3 fruit fly cellular contexts compared by ENCODE assay signal in the genomic region with DNA sequence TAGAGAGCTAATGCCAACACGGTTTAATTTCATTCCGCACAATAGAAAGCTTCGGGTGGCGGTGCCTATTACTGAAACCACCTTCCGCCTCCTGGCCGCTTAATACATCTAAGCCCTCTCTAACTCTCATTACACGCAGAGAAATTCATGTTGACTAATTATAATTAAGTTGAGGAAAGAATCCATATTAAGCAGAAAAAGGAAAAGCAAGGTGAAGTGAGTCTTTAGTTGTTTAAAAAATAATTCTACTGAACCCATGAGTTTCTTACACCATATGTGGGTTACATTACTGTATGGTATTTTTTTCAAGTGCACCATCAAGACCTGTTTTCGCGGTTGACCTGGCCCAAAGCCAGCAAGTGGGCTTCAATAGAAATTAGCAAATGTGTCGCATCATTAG.
TF ChIP-seq lines count a peak whose summit lies in the region.

No protein-coding gene starts in this region.

- TF ChIP-seq CTCF in whole organism, embryonic (GFP tag; optimal IDR thresholded peaks at IDR 0.05; lab: Kevin White, UChicago) = no peak

TF ChIP-seq in whole organism, embryonic, 481 proteins besides CTCF, POLR2A, EP300 and RAD21 (continues in another document):
- TF ChIP-seq dmrt11E (tag; optimal IDR thresholded peaks at IDR 0.05; lab: Kevin White, UChicago) = peak; percentile 16
- TF ChIP-seq CG10209 (GFP tag; optimal IDR thresholded peaks at IDR 0.05; lab: Kevin White, UChicago) = no peak
- TF ChIP-seq CG9609 (GFP tag; optimal IDR thresholded peaks at IDR 0.05; lab: Kevin White, UChicago) = no peak
- TF ChIP-seq CG11504 (tag; optimal IDR thresholded peaks at IDR 0.05; lab: Kevin White, UChicago) = peak; percentile 35
- TF ChIP-seq CG9876 (GFP tag; optimal IDR thresholded peaks at IDR 0.05; lab: Kevin White, UChicago) = no peak
- TF ChIP-seq CG6813 (GFP tag; optimal IDR thresholded peaks at IDR 0.05; lab: Kevin White, UChicago) = no peak
- no peak for TF ChIP-seq CG31365 (tag; optimal IDR thresholded peaks at IDR 0.05; lab: Kevin White, UChicago)
- no peak for TF ChIP-seq bbx (GFP tag; IDR thresholded peaks at IDR 0.05; lab: Robert Waterston, UW; ENCODE audit: partially characterized antibody)
- no peak for TF ChIP-seq klu (GFP tag; IDR thresholded peaks at IDR 0.05; lab: Robert Waterston, UW)
- no peak for TF ChIP-seq rib (GFP tag; IDR thresholded peaks at IDR 0.05; lab: Robert Waterston, UW)
- no peak for TF ChIP-seq shn (GFP tag; optimal IDR thresholded peaks at IDR 0.05; lab: Kevin White, UChicago)
- no peak for TF ChIP-seq crc (GFP tag; optimal IDR thresholded peaks at IDR 0.05; lab: Kevin White, UChicago)
- TF ChIP-seq Pdp1 (GFP tag; optimal IDR thresholded peaks at IDR 0.05; lab: Kevin White, UChicago) = peak in 1 of 2 experiments; percentile 1
- no peak for TF ChIP-seq lmd (GFP tag; IDR thresholded peaks at IDR 0.05; lab: Robert Waterston, UW)
- TF ChIP-seq CG17829 (tag; optimal IDR thresholded peaks at IDR 0.05; lab: Kevin White, UChicago) = no peak
- no peak for TF ChIP-seq CG3065 (GFP tag; optimal IDR thresholded peaks at IDR 0.05; lab: Kevin White, UChicago)
- no peak for TF ChIP-seq ssp (GFP tag; IDR thresholded peaks at IDR 0.05; lab: Robert Waterston, UW)
- TF ChIP-seq usp (GFP tag; optimal IDR thresholded peaks at IDR 0.05; lab: Kevin White, UChicago) = no peak
- TF ChIP-seq MBD-R2 (GFP tag; IDR thresholded peaks at IDR 0.05; lab: Robert Waterston, UW) = no peak
- TF ChIP-seq jing (GFP tag; optimal IDR thresholded peaks at IDR 0.05; lab: Kevin White, UChicago) = no peak
- no peak for TF ChIP-seq Ravus (GFP tag; IDR thresholded peaks at IDR 0.05; lab: Robert Waterston, UW)
- TF ChIP-seq CG17802 (tag; optimal IDR thresholded peaks at IDR 0.05; lab: Kevin White, UChicago) = no peak
- TF ChIP-seq prd (optimal IDR thresholded peaks at IDR 0.05; lab: Kevin White, UChicago) = no peak
- peak; percentile 57; the same call in 2 of the 3 replicates for TF ChIP-seq prd (GFP tag; IDR thresholded peaks at IDR 0.05; lab: Robert Waterston, UW)
- no peak for TF ChIP-seq Ets65A (GFP tag; lab: Kevin White, UChicago)
- 0 out of 3 replicates have a peak, but pooled peaks have one; percentile 9 for TF ChIP-seq ken (GFP tag; IDR thresholded peaks at IDR 0.05; lab: Robert Waterston, UW)
- TF ChIP-seq CG6683 (GFP tag; optimal IDR thresholded peaks at IDR 0.05; lab: Kevin White, UChicago) = no peak
- no peak for TF ChIP-seq dpn (GFP tag; optimal IDR thresholded peaks at IDR 0.05; lab: Kevin White, UChicago)
- TF ChIP-seq CG14710 (tag; optimal IDR thresholded peaks at IDR 0.05; lab: Kevin White, UChicago) = no peak
- TF ChIP-seq CG43689 (GFP tag; IDR thresholded peaks at IDR 0.05; lab: Robert Waterston, UW) = no peak

TF ChIP-seq in whole organism, prepupa, 60 proteins besides CTCF, POLR2A, EP300 and RAD21:
- peak; percentile 25 for TF ChIP-seq Lpt (GFP tag; optimal IDR thresholded peaks at IDR 0.05; lab: Kevin White, UChicago)
- TF ChIP-seq pdm3 (GFP tag; optimal IDR thresholded peaks at IDR 0.05; lab: Kevin White, UChicago) = peak; percentile 0
- TF ChIP-seq CG10631 (GFP tag; optimal IDR thresholded peaks at IDR 0.05; lab: Kevin White, UChicago) = no peak
- peak; percentile 7 for TF ChIP-seq OdsH (GFP tag; optimal IDR thresholded peaks at IDR 0.05; lab: Kevin White, UChicago)
- TF ChIP-seq CG15336 (GFP tag; IDR thresholded peaks at IDR 0.05; lab: Robert Waterston, UW) = peak; percentile 14; the same call in 1 of the 2 replicates
- peak; percentile 57 for TF ChIP-seq eg (GFP tag; IDR thresholded peaks at IDR 0.05; lab: Robert Waterston, UW)
- no peak for TF ChIP-seq Sox14 (GFP tag; optimal IDR thresholded peaks at IDR 0.05; lab: Kevin White, UChicago)
- peak; percentile 59 for TF ChIP-seq Hr4 (GFP tag; optimal IDR thresholded peaks at IDR 0.05; lab: Kevin White, UChicago)
- peak; percentile 21 for TF ChIP-seq CG6276 (GFP tag; optimal IDR thresholded peaks at IDR 0.05; lab: Kevin White, UChicago)
- TF ChIP-seq Eip78C (GFP tag; lab: Kevin White, UChicago) = peak; percentile 24
- TF ChIP-seq CG8119 (GFP tag; IDR thresholded peaks at IDR 0.05; lab: Robert Waterston, UW) = peak; percentile 54; the same call in 2 of the 3 replicates
- TF ChIP-seq topi (GFP tag; optimal IDR thresholded peaks at IDR 0.05; lab: Kevin White, UChicago) = no peak
- TF ChIP-seq achi (GFP tag; optimal IDR thresholded peaks at IDR 0.05; lab: Kevin White, UChicago) = peak; percentile 12
- peak; percentile 60 for TF ChIP-seq CG32006 (GFP tag; optimal IDR thresholded peaks at IDR 0.05; lab: Kevin White, UChicago)
- TF ChIP-seq CG6854 (GFP tag; optimal IDR thresholded peaks at IDR 0.05; lab: Kevin White, UChicago) = no peak

TF ChIP-seq in whole organism, pupa, 21 proteins besides CTCF, POLR2A, EP300 and RAD21:
- TF ChIP-seq Pif1B (GFP tag; optimal IDR thresholded peaks at IDR 0.05; lab: Kevin White, UChicago) (no peak), CG8301 (tag; optimal IDR thresholded peaks at IDR 0.05; lab: Kevin White, UChicago) (peak; percentile 44), rn (GFP tag; IDR thresholded peaks at IDR 0.05; lab: Robert Waterston, UW) (no peak), CG4496 (GFP tag; IDR thresholded peaks at IDR 0.05; lab: Robert Waterston, UW) (peak; percentile 37; the same call in 1 of the 3 replicates), CG32121 (GFP tag; IDR thresholded peaks at IDR 0.05; lab: Robert Waterston, UW) (no peak), CG14655 (GFP tag; optimal IDR thresholded peaks at IDR 0.05; lab: Kevin White, UChicago) (peak; percentile 50), CG10348 (GFP tag; IDR thresholded peaks at IDR 0.05; lab: Robert Waterston, UW) (no peak), CG17806 (tag; optimal IDR thresholded peaks at IDR 0.05; lab: Kevin White, UChicago) (no peak), CG13204 (GFP tag; optimal IDR thresholded peaks at IDR 0.05; lab: Kevin White, UChicago) (no peak), CG12605 (GFP tag; IDR thresholded peaks at IDR 0.05; lab: Robert Waterston, UW) (no peak), CG8159 (tag; optimal IDR thresholded peaks at IDR 0.05; lab: Kevin White, UChicago) (no peak)
